Fruit fly (Drosophila melanogaster): ENCODE results near the gene NSD.

- TF ChIP-seq CG10366 (GFP tag; IDR thresholded peaks at IDR 0.05) (no peak), CG11085 (GFP tag; IDR thresholded peaks at IDR 0.05) (no peak), Atf6 (GFP tag; IDR thresholded peaks at IDR 0.05) (no peak), CG7786 (GFP tag; optimal IDR thresholded peaks at IDR 0.05) (no peak), Hr78 (GFP tag; optimal IDR thresholded peaks at IDR 0.05) (no peak), sima (GFP tag; optimal IDR thresholded peaks at IDR 0.05) (no peak), nom (GFP tag; optimal IDR thresholded peaks at IDR 0.05) (no peak), unpg (GFP tag; optimal IDR thresholded peaks at IDR 0.05) (no peak), CG18476 (GFP tag; optimal IDR thresholded peaks at IDR 0.05) (no peak), fd96Cb (tag; optimal IDR thresholded peaks at IDR 0.05) (no peak), Max (GFP tag; optimal IDR thresholded peaks at IDR 0.05) (no peak), Rx (GFP tag; IDR thresholded peaks at IDR 0.05) (no peak)
These were observed 16.9 kb upstream of the NSD start, which contains the start of gene Nep7 for dm6 chr3R:27954533-27954932.
